Worm (Caenorhabditis elegans): ENCODE data around the gene C54E10.3.

DNA sequence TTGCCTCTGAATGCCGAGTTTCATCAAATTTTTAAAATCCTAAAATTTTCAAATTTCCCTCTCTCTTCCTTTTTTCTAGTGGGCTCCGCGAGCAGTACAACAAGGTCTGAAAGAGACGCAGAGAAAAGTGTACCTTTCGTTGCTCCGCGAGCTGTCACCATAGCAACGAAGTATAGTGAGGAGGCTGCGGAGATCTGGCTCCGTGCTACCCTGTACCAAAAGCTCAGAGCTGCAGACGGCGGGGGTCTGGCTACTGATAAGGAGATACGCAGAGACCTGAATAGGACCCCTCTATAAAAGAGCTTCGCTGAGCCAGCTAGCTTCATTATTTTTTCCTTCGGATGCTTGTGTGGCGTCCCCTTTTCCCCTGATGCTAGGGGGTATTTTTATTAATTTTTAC is 27.3 kb upstream of the C54E10.3 start, which contains the start of gene Y17D7B.10:
- TF ChIP-seq efl-1 (optimal IDR thresholded peaks at IDR 0.05) (no peak), efl-1 (GFP tag; optimal IDR thresholded peaks at IDR 0.05 in 1 of 2) (peak in 1 of 2 experiments; percentile 89), unc-30 (tag; optimal IDR thresholded peaks at IDR 0.05) (no peak), fkh-8 (tag; optimal IDR thresholded peaks at IDR 0.05) (peak; percentile 64), jun-1 (tag; optimal IDR thresholded peaks at IDR 0.05) (no peak), ztf-11 (tag; optimal IDR thresholded peaks at IDR 0.05) (no peak), snpc-4 (tag; optimal IDR thresholded peaks at IDR 0.05) (no peak), fkh-10 (GFP tag; optimal IDR thresholded peaks at IDR 0.05) (no peak), fos-1 (tag; optimal IDR thresholded peaks at IDR 0.05) (no peak)
